Worm (Caenorhabditis elegans) whole organism, midembryonic: ENCODE data around the gene srab-24.

Experiments used
- T22C8.4 ChIP-seq: fragments of 200-800 bp; sonication (Bioruptor generic); IDR thresholded peaks from 2 replicates; pipeline ENCODE4 v1.3.6; 2022; ENCODE audit warnings: missing genetic modification characterization, missing compliant biosample characterization
- cog-1 ChIP-seq: sonication (generic microtip); optimal IDR thresholded peaks from 2 replicates; lab custom pipeline; 2016; ENCODE audit warnings: missing genetic modification characterization, missing compliant biosample characterization
- flt-1 ChIP-seq: fragments of 200-800 bp; sonication (Bioruptor generic); IDR thresholded peaks from 2 replicates; pipeline ENCODE4 v1.3.6; 2022; ENCODE audit warnings: missing genetic modification characterization, missing compliant biosample characterization
- klf-2 ChIP-seq: fragments of 200-800 bp; sonication (Bioruptor generic); conservative IDR thresholded peaks from 2 replicates; pipeline ENCODE4 v1.3.6; 2022; ENCODE audit warnings: missing genetic modification reagents, missing genetic modification characterization, missing compliant biosample characterization
- med-1 ChIP-seq: sonication (generic microtip); optimal IDR thresholded peaks from 2 replicates; lab custom pipeline; 2017; ENCODE audit warnings: missing genetic modification characterization, mild to moderate bottlenecking, missing compliant biosample characterization, antibody characterized with exemption, missing genetic modification reagents; ENCODE audit not compliant: insufficient read depth
- ref-1 ChIP-seq: fragments of 200-800 bp; sonication (Bioruptor generic); conservative IDR thresholded peaks from 2 replicates; pipeline ENCODE4 v1.3.6; 2022; ENCODE audit warnings: missing genetic modification reagents, missing genetic modification characterization, missing compliant biosample characterization
- tab-1 ChIP-seq: fragments of 200-800 bp; sonication (Bioruptor generic); IDR thresholded peaks from 2 replicates; pipeline ENCODE4 v1.3.6; 2022; ENCODE audit warnings: missing genetic modification characterization, missing compliant biosample characterization
- ztf-23 ChIP-seq: fragments of 200-800 bp; sonication (Bioruptor generic); IDR thresholded peaks from 2 replicates; pipeline ENCODE4 v1.3.6; 2022; ENCODE audit warnings: missing genetic modification reagents, missing genetic modification characterization, missing compliant biosample characterization
- ztf-29 ChIP-seq: fragments of 200-800 bp; sonication (Bioruptor generic); IDR thresholded peaks from 2 replicates; pipeline ENCODE4 v1.3.6; 2022; ENCODE audit warnings: missing genetic modification reagents, missing genetic modification characterization, missing compliant biosample characterization

srab-24 gene

DNA sequence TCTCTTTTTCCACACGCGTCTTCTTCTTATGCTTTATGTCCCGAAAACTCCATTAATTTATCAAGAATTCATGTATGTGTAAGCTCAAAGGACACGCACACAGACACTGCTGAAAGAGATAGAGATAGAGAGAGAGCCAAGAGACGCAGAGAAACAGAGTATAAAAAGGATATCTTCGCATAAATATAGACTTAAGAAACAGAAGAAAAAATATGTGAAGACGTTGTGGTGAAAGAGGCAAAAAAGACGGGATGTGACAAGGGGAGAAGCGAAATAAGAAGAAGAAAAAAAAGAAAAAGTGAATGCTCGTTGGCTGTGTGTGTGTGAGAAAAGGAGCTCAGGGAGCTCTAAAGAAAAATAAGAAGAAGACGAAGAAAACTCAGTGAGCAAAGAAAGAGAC is 10.7 kb upstream of the srab-24 start:
- TF ChIP-seq ztf-23 (GFP tag; lab: Robert Waterston, UW), result no peak
- no peak for TF ChIP-seq ztf-29 (GFP tag; lab: Robert Waterston, UW)
- TF ChIP-seq ref-1 (GFP tag; lab: Robert Waterston, UW), result no peak
- no peak for TF ChIP-seq flt-1 (GFP tag; lab: Robert Waterston, UW)
- no peak for TF ChIP-seq cog-1 (tag; lab: Kevin White, UChicago)
- TF ChIP-seq klf-2 (GFP tag; lab: Robert Waterston, UW), result no peak
- TF ChIP-seq tab-1 (GFP tag; lab: Robert Waterston, UW), result no peak

DNA sequence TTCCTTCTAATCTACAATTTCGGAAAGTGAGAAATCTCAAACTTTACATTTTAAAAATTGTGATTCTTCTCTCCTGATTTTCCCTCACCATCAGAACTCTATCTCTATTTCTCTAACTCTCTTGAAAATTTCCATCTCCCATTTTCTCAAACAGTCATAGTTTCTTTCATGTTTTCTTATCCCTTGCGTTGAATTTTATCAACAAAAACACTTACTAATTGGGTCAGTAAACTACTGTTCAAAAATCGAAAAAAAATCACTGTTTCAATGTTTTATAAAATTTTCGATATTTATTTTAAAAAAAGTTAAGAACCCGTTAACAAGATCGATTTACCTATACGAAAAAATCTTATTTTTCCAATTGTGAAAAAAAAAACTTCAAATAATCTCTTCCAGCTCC is 9.2 kb upstream of the srab-24 start:
- TF ChIP-seq ztf-23 (GFP tag; lab: Robert Waterston, UW) (no peak), flt-1 (GFP tag; lab: Robert Waterston, UW) (no peak), klf-2 (GFP tag; lab: Robert Waterston, UW) (no peak), ztf-29 (GFP tag; lab: Robert Waterston, UW) (no peak), med-1 (no peak), cog-1 (tag; lab: Kevin White, UChicago) (no peak), tab-1 (GFP tag; lab: Robert Waterston, UW) (no peak), T22C8.4 (no peak), ref-1 (GFP tag; lab: Robert Waterston, UW) (no peak)

DNA sequence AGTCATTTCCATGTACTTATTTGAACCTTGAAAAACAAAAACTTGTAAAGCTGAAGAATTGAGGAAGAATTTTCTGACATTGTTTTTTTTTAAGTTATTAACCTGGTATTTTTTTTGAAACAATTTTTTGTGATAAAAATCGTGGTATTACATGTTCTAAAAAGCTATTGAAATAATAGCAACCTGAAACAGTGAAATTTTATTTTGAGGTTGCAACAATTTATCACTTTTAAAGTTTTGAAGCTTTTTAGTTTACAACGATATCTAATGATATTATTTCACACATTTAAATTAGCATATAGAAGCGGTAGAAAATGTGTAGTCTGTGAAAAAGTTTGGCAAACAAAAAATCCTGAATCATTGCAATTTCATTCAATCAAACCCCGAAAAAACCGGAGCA is 7.5 kb upstream of the srab-24 start:
- no peak for TF ChIP-seq med-1
- no peak for TF ChIP-seq flt-1 (GFP tag; lab: Robert Waterston, UW)

DNA sequence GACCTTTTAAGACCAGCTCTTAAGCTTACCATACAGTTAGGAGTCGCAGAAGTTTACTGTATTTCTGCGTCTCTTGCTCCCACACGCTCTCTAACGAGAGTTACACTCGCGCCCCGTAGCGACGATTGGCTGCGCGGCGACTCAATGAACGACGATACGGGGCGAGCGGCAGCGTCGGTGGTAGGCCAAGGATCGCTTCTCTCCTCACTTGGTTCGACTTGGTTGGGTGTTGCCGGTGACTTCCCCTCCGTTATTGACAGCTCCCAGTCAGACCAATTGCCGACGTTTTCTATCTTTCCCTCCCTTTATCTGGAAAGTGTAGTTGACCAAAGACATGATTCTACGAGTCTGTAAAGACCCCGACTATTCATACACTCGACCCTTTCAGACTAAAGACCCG is 5.6 kb upstream of the srab-24 start:
- TF ChIP-seq T22C8.4 (no peak), flt-1 (GFP tag; lab: Robert Waterston, UW) (no peak), cog-1 (tag; lab: Kevin White, UChicago) (no peak), klf-2 (GFP tag; lab: Robert Waterston, UW) (no peak), med-1 (no peak), ztf-29 (GFP tag; lab: Robert Waterston, UW) (no peak), ztf-23 (GFP tag; lab: Robert Waterston, UW) (no peak), tab-1 (GFP tag; lab: Robert Waterston, UW) (no peak), ref-1 (GFP tag; lab: Robert Waterston, UW) (no peak)

DNA sequence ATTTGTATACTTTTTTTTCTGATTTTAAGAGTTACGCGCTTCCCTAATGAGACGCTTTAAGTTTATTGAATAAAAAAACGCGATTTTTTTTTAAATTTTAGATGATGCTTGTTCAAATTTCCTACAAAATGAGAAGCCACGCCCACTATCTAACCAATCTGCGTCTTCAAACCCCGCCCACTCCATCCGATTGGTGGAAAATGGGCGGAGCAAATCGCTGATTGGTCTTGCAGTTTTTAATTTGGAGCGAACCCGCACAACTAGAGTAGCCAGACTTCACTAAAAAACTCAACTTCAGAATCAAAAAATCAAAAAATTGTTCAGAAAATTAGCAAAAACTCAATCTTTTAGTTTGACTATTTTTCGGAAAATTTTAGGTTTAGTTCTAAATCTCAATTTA is 566 bp downstream of the srab-24 start:
- TF ChIP-seq med-1 (no peak), ztf-23 (GFP tag; lab: Robert Waterston, UW) (no peak), klf-2 (GFP tag; lab: Robert Waterston, UW) (no peak), flt-1 (GFP tag; lab: Robert Waterston, UW) (no peak), T22C8.4 (no peak), ref-1 (GFP tag; lab: Robert Waterston, UW) (no peak), ztf-29 (GFP tag; lab: Robert Waterston, UW) (no peak), tab-1 (GFP tag; lab: Robert Waterston, UW) (no peak), cog-1 (tag; lab: Kevin White, UChicago) (no peak)

DNA sequence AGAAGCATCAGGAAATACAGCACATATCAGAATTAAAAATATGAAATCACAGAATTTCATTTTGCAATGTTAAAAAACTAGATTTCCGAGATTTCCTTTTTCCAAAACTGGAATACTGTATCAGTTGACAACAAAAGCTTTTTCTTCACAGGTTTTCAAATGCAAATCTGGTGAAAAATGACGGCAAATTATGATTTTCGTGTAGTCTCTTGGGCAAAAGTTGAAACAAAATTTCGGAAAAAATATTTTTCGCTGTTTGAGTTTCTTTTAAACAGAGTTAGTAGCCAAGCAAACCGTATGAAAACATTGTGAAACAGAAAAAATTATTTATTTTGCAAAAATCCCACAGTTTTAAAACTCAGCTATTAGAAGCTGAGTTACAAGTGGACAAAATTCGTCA is 5.7 kb downstream of the srab-24 start, which contains the start of gene Y64G10A.2:
TSS of gene Y64G10A.2 (minus strand) at position 101 of the 400 bp plus-strand sequence.
- no peak for TF ChIP-seq cog-1 (tag; lab: Kevin White, UChicago)

DNA sequence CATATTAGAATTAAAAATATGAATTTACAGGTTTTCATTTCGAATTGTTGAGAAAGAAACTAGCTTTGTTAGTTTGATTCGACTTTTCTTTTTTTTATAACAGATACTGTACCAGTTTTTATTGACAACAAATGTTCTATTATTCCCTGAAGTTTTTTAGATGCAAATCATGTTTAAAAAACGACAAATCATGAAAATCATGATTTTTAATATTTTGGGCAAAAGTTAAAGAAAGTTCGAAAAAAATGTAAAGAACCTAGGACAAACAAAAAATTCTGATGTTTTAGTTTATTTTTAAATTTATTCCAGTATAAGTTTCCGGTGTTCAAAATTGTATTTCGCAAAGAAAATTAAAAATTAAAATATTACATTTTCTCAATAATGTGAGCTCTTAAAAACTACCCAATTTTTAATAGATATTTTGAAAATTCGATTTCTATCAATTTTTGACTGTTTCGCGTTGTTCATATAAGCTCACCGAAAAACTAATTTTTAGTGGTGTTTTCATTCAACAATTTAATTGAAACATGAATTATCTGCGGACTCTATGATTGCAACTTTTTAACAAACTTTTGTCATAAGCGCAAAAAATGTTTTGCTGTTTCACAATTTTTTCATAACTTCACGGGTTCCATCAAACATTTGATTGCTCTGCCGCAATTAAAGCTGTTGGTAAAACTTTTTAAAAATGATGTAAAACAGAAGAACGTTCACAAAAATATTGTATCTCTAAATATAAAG is 8.5 kb downstream of the srab-24 start, which contains the start of gene Y64G10A.10:
TSS of gene Y64G10A.10 (minus strand) at position 51 of the 741 bp plus-strand sequence.
- TF ChIP-seq T22C8.4 (no peak), ztf-29 (GFP tag; lab: Robert Waterston, UW) (no peak), med-1 (no peak), tab-1 (GFP tag; lab: Robert Waterston, UW) (no peak), ref-1 (GFP tag; lab: Robert Waterston, UW) (no peak), ztf-23 (GFP tag; lab: Robert Waterston, UW) (no peak), klf-2 (GFP tag; lab: Robert Waterston, UW) (no peak), cog-1 (tag; lab: Kevin White, UChicago) (no peak)

DNA sequence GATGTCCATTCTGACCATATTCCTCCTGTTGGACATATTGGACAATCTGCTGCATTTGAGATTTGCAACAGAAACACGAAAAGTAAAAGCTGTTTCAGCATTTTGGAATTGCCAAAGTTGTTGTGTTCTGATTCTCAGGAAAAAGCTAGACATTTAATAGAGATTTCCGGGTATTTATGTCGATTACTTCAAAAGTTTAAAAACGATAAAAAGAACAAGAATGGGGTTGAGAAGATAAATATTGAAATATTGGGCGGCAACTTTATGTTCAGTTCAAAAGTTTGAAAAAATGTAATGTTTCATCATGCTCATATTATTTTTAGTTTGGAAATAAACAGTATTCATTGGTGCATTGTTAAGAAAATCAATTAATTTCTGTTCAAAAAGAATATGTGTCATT is 11.0 kb downstream of the srab-24 start, which contains the start of gene Y64G10A.1:
TSS of gene Y64G10A.1 (minus strand) at position 101 of the 400 bp plus-strand sequence.
- TF ChIP-seq med-1, result no peak
- TF ChIP-seq T22C8.4, result no peak
- no peak for TF ChIP-seq flt-1 (GFP tag; lab: Robert Waterston, UW)
- TF ChIP-seq klf-2 (GFP tag; lab: Robert Waterston, UW), result no peak
- TF ChIP-seq ztf-29 (GFP tag; lab: Robert Waterston, UW), result no peak
- no peak for TF ChIP-seq tab-1 (GFP tag; lab: Robert Waterston, UW)
- no peak for TF ChIP-seq ref-1 (GFP tag; lab: Robert Waterston, UW)
- TF ChIP-seq cog-1 (tag; lab: Kevin White, UChicago), result no peak

DNA sequence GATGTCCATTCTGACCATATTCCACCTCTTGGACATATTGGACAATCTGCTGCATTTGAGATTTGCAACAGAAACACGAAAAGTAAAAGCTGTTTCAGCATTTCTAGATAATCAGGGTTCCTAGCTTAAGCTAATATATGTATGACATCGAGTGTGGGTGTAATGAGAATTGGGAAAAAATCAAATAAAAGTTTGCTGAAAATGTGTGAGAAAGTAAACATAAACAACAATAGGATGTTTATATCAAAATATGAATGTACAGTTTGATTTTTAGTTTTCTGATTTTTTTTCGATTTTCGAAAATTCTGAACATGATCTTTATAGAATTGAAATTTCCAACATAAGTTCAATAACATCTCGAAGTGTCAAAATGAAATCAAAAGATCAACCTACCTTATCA is 19.2 kb downstream of the srab-24 start, which contains the start of gene F02H6.6:
TSS of gene F02H6.6 (minus strand) at position 101 of the 400 bp plus-strand sequence.
- TF ChIP-seq cog-1 (tag; lab: Kevin White, UChicago) (no peak), ztf-29 (GFP tag; lab: Robert Waterston, UW) (no peak), flt-1 (GFP tag; lab: Robert Waterston, UW) (no peak), tab-1 (GFP tag; lab: Robert Waterston, UW) (no peak), ref-1 (GFP tag; lab: Robert Waterston, UW) (no peak), med-1 (no peak), ztf-23 (GFP tag; lab: Robert Waterston, UW) (no peak), klf-2 (GFP tag; lab: Robert Waterston, UW) (no peak), T22C8.4 (no peak)

DNA sequence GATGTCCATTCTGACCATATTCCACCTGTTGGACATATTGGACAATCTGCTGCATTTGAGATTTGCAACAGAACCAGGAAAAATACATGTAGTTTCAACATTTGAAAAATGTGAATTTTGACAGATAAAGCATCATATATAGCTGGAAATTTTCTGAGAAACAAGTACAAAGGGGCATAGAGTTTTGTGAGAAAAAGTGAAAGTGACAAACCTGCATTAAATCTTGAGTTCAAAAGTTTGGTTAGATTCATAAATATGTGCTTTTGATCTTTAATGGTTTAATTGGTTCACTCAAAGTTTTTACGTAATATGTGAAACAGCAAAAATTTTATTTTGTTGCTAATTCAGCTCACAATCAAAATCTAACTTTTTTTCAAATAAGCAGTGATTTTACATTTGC is 21.9 kb downstream of the srab-24 start, which contains the start of gene F02H6.7:
TSS of gene F02H6.7 (minus strand) at position 101 of the 400 bp plus-strand sequence.
- TF ChIP-seq ref-1 (GFP tag; lab: Robert Waterston, UW), result no peak
- no peak for TF ChIP-seq flt-1 (GFP tag; lab: Robert Waterston, UW)
- no peak for TF ChIP-seq ztf-23 (GFP tag; lab: Robert Waterston, UW)
- TF ChIP-seq tab-1 (GFP tag; lab: Robert Waterston, UW), result no peak
- TF ChIP-seq T22C8.4, result no peak
- no peak for TF ChIP-seq cog-1 (tag; lab: Kevin White, UChicago)
- no peak for TF ChIP-seq med-1
- no peak for TF ChIP-seq ztf-29 (GFP tag; lab: Robert Waterston, UW)
- TF ChIP-seq klf-2 (GFP tag; lab: Robert Waterston, UW), result no peak
